Fruit fly (Drosophila melanogaster) whole organism, embryonic: ENCODE results near the gene CRAT.

Experiments
- Bdp1 ChIP-seq: fragments of 200-800 bp; sonication (Bioruptor generic); optimal IDR thresholded peaks from 3 replicates; lab custom pipeline; 2016; ENCODE audit warnings: missing biosample characterization, missing genetic modification characterization
- Bgb ChIP-seq: fragments of 200-800 bp; sonication (Bioruptor generic); IDR thresholded peaks from 2 replicates; pipeline ENCODE4 v1.3.6; 2022; ENCODE audit warnings: missing biosample characterization, missing genetic modification characterization; ENCODE audit not compliant: partially characterized antibody
- CG10267 ChIP-seq: fragments of 200-800 bp; sonication (Bioruptor generic); optimal IDR thresholded peaks from 2 replicates; lab custom pipeline; 2018; ENCODE audit warnings: missing biosample characterization, mild to moderate bottlenecking, missing genetic modification characterization, moderate library complexity
- CG10321 ChIP-seq: fragments of 200-800 bp; sonication (Bioruptor generic); IDR thresholded peaks from 2 replicates; pipeline ENCODE4 v1.3.6; 2022; ENCODE audit warnings: missing biosample characterization, missing genetic modification characterization
- CG10543 ChIP-seq: fragments of 200-800 bp; sonication (Bioruptor generic); optimal IDR thresholded peaks from 3 replicates; lab custom pipeline; 2017; ENCODE audit warnings: missing biosample characterization, mild to moderate bottlenecking, missing genetic modification characterization, moderate library complexity
- CG10979 ChIP-seq: fragments of 200-800 bp; sonication (Bioruptor generic); optimal IDR thresholded peaks from 2 replicates; lab custom pipeline; 2018; ENCODE audit warnings: missing biosample characterization, mild to moderate bottlenecking, missing genetic modification characterization, moderate library complexity
- CG11695 ChIP-seq: fragments of 200-800 bp; sonication (Bioruptor generic); IDR thresholded peaks from 3 replicates; pipeline ENCODE4 v1.3.6; 2022; ENCODE audit warnings: missing biosample characterization, missing genetic modification characterization
- CG12236 ChIP-seq: fragments of 200-800 bp; sonication (Bioruptor generic); optimal IDR thresholded peaks from 2 replicates; lab custom pipeline; 2016; ENCODE audit warnings: missing biosample characterization, missing genetic modification characterization
- CG14014 ChIP-seq: fragments of 200-800 bp; sonication (Bioruptor generic); IDR thresholded peaks from 2 replicates; pipeline ENCODE4 v1.3.6; 2022; ENCODE audit warnings: missing biosample characterization, missing genetic modification characterization
- CG14667 ChIP-seq: fragments of 200-800 bp; sonication (Bioruptor generic); IDR thresholded peaks from 2 replicates; pipeline ENCODE4 v1.3.6; 2022; ENCODE audit warnings: missing biosample characterization, missing genetic modification characterization
- CG15479 ChIP-seq: fragments of 200-800 bp; sonication (Bioruptor generic); optimal IDR thresholded peaks from 3 replicates; lab custom pipeline; 2019; ENCODE audit warnings: missing biosample characterization, mild to moderate bottlenecking, missing genetic modification characterization, moderate library complexity
- CG1832 ChIP-seq: fragments of 200-800 bp; sonication (Bioruptor generic); optimal IDR thresholded peaks from 2 replicates; lab custom pipeline; 2017; ENCODE audit warnings: missing biosample characterization, mild to moderate bottlenecking, missing genetic modification characterization, inconsistent platforms
- CG2889 ChIP-seq: fragments of 200-800 bp; sonication (Bioruptor generic); IDR thresholded peaks from 3 replicates; pipeline ENCODE4 v1.3.6; 2022; ENCODE audit warnings: missing biosample characterization, missing genetic modification characterization
- CG31441 ChIP-seq: fragments of 200-800 bp; sonication (Bioruptor generic); IDR thresholded peaks from 2 replicates; pipeline ENCODE4 v1.3.6; 2022; ENCODE audit warnings: missing biosample characterization, missing genetic modification characterization
- CG7786 ChIP-seq: fragments of 200-800 bp; sonication (Bioruptor generic); optimal IDR thresholded peaks from 2 replicates; lab custom pipeline; 2016; ENCODE audit warnings: missing biosample characterization, missing genetic modification characterization
- CG8944 ChIP-seq: fragments of 200-800 bp; sonication (Bioruptor generic); optimal IDR thresholded peaks from 3 replicates; lab custom pipeline; 2016; ENCODE audit warnings: missing biosample characterization, missing genetic modification characterization
- CTCF ChIP-seq: fragments of 200-800 bp; sonication (Bioruptor generic); optimal IDR thresholded peaks from 2 replicates; lab custom pipeline; 2017; ENCODE audit warnings: missing biosample characterization, mild to moderate bottlenecking, missing genetic modification characterization, moderate library complexity
- Dad ChIP-seq: fragments of 200-800 bp; sonication (Bioruptor generic); optimal IDR thresholded peaks from 3 replicates; lab custom pipeline; 2016; ENCODE audit warnings: missing biosample characterization, missing genetic modification characterization
- HmgZ ChIP-seq: fragments of 200-800 bp; sonication (Bioruptor generic); optimal IDR thresholded peaks from 2 replicates; lab custom pipeline; 2018; ENCODE audit warnings: missing biosample characterization, mild to moderate bottlenecking, missing genetic modification characterization
- Hr78 ChIP-seq, 2 experiments: fragments of 200-800 bp in 1 of 2; fragments of >200 bp in 1 of 2; sonication (Bioruptor generic) in 1 of 2; optimal IDR thresholded peaks; 2 replicates each; lab custom pipeline; 2017 to 2019; ENCODE audit warnings: missing biosample characterization in 2 of 2, missing genetic modification characterization in 2 of 2, mild to moderate bottlenecking in 1 of 2, moderate library complexity in 1 of 2
- Jarid2 ChIP-seq: fragments of 200-800 bp; sonication (Bioruptor generic); optimal IDR thresholded peaks from 3 replicates; lab custom pipeline; 2017; ENCODE audit warnings: mild to moderate bottlenecking, missing biosample characterization, missing genetic modification reagents, missing genetic modification characterization
- Med ChIP-seq: fragments of 200-800 bp; sonication (Bioruptor generic); peaks from one replicate; lab custom pipeline; 2016; ENCODE audit warnings: missing biosample characterization, missing genetic modification characterization, mild to moderate bottlenecking, inconsistent platforms, moderate library complexity
- Pdp1 ChIP-seq, 2 experiments: fragments of 200-800 bp; sonication (Bioruptor generic); optimal IDR thresholded peaks; 3 replicates each; lab custom pipeline; 2016; ENCODE audit warnings: missing biosample characterization in 2 of 2, missing genetic modification characterization in 2 of 2, mild to moderate bottlenecking in 1 of 2, moderate library complexity in 1 of 2
- Sry-β ChIP-seq: fragments of 200-800 bp; sonication (Bioruptor generic); optimal IDR thresholded peaks from 2 replicates; lab custom pipeline; 2018; ENCODE audit warnings: missing biosample characterization, mild to moderate bottlenecking, missing genetic modification characterization, moderate library complexity
- al ChIP-seq: fragments of 200-800 bp; sonication (Bioruptor generic); IDR thresholded peaks from 2 replicates; pipeline ENCODE4 v1.3.6; 2022; ENCODE audit warnings: missing biosample characterization, missing genetic modification characterization
- bsh ChIP-seq, 2 experiments: fragments of 200-800 bp; sonication (Bioruptor generic); optimal IDR thresholded peaks; 2 replicates each; lab custom pipeline; 2017 to 2018; ENCODE audit warnings: mild to moderate bottlenecking in 2 of 2, missing biosample characterization in 2 of 2, missing genetic modification characterization in 2 of 2, moderate library complexity in 1 of 2
- cad ChIP-seq: fragments of >200 bp; optimal IDR thresholded peaks from 2 replicates; lab custom pipeline; 2017; ENCODE audit warnings: missing biosample characterization, missing genetic modification characterization
- chinmo ChIP-seq: fragments of 200-800 bp; sonication (Bioruptor generic); IDR thresholded peaks from 4 replicates; pipeline ENCODE4 v1.3.6; 2022; ENCODE audit warnings: missing biosample characterization, missing genetic modification characterization; ENCODE audit not compliant: partially characterized antibody
- crol ChIP-seq: fragments of 200-800 bp; sonication (Bioruptor generic); IDR thresholded peaks from 2 replicates; pipeline ENCODE4 v1.3.6; 2022; ENCODE audit warnings: missing biosample characterization, missing genetic modification characterization
- ftz-f1 ChIP-seq: fragments of 200-800 bp; sonication (Bioruptor generic); optimal IDR thresholded peaks from 2 replicates; lab custom pipeline; 2016; ENCODE audit warnings: missing biosample characterization, missing genetic modification characterization
- jing ChIP-seq: fragments of 200-800 bp; sonication (Bioruptor generic); optimal IDR thresholded peaks from 2 replicates; lab custom pipeline; 2018; ENCODE audit warnings: missing biosample characterization, mild to moderate bottlenecking, missing genetic modification characterization
- org-1 ChIP-seq: fragments of 200-800 bp; sonication (Bioruptor generic); optimal IDR thresholded peaks from 2 replicates; lab custom pipeline; 2017; ENCODE audit warnings: missing biosample characterization, missing genetic modification characterization
- sd ChIP-seq: fragments of 200-800 bp; sonication (Bioruptor generic); optimal IDR thresholded peaks from 3 replicates; lab custom pipeline; 2018; ENCODE audit warnings: missing biosample characterization, mild to moderate bottlenecking, missing genetic modification characterization, moderate library complexity
- sens ChIP-seq: fragments of 200-800 bp; sonication (Bioruptor generic); peaks from one replicate; lab custom pipeline; 2016; ENCODE audit warnings: missing biosample characterization, missing genetic modification characterization
- slbo ChIP-seq: fragments of 200-800 bp; sonication (Bioruptor generic); IDR thresholded peaks from 2 replicates; pipeline ENCODE4 v1.3.6; 2022; ENCODE audit warnings: missing biosample characterization, missing genetic modification characterization
- sqz ChIP-seq: fragments of 200-800 bp; sonication (Bioruptor generic); optimal IDR thresholded peaks from 3 replicates; lab custom pipeline; 2018; ENCODE audit warnings: missing biosample characterization, mild to moderate bottlenecking, missing genetic modification characterization
- tin ChIP-seq: fragments of 200-800 bp; sonication (Bioruptor generic); optimal IDR thresholded peaks from 3 replicates; lab custom pipeline; 2016; ENCODE audit warnings: missing biosample characterization, missing genetic modification characterization
- tll ChIP-seq, 2 experiments: fragments of 200-800 bp in 1 of 2; fragments of >200 bp in 1 of 2; sonication (Bioruptor generic) in 1 of 2; optimal IDR thresholded peaks; 2 replicates each; lab custom pipeline; 2017 to 2019; ENCODE audit warnings: missing biosample characterization in 2 of 2, missing genetic modification characterization in 2 of 2, mild to moderate bottlenecking in 1 of 2, moderate library complexity in 1 of 2
- vvl ChIP-seq: fragments of 200-800 bp; sonication (Bioruptor generic); IDR thresholded peaks from 2 replicates; pipeline ENCODE4 v1.3.6; 2022; ENCODE audit warnings: missing biosample characterization, missing genetic modification characterization
- z ChIP-seq: fragments of 200-800 bp; sonication (Bioruptor generic); IDR thresholded peaks from 3 replicates; pipeline ENCODE4 v1.3.6; 2022; ENCODE audit warnings: missing biosample characterization, missing genetic modification characterization
- zfh1 ChIP-seq: fragments of 200-800 bp; sonication (Bioruptor generic); IDR thresholded peaks from 3 replicates; pipeline ENCODE4 v1.3.6; 2022; ENCODE audit warnings: missing biosample characterization, missing genetic modification characterization

Gene CRAT

DNA sequence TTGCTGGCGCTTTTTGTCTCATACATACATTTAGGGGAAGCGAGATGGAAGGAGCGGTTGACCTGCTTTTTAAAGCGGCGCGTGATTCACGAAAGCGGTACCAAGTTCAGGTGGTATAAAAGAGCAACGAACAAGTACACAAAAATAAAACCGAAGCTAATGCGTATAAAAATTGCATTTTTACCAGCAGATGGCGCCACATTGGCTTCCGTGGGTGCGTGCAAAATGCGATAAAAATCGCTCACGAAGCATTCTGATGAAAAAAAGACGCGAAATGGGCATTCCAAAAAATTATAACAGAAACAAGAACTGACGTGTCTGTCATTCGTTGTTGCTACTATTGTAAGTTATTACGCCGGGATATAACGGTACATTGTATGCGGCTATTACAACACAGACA lies 47.3 kb upstream of the CRAT start:
- TF ChIP-seq CG31441 (no peak), chinmo (GFP tag; lab: Robert Waterston, UW) (0 out of 4 replicates have a peak, but pooled peaks have one; percentile 47), CG14014 (no peak), HmgZ (tag; lab: Kevin White, UChicago) (no peak), Dad (no peak), CTCF (GFP tag; lab: Kevin White, UChicago) (peak; percentile 87), CG12236 (GFP tag; lab: Kevin White, UChicago) (no peak), CG8944 (no peak), CG2889 (GFP tag; lab: Robert Waterston, UW) (0 out of 3 replicates have a peak, but pooled peaks have one; percentile 24), jing (GFP tag; lab: Kevin White, UChicago) (no peak), CG7786 (GFP tag; lab: Kevin White, UChicago) (no peak), slbo (GFP tag; lab: Robert Waterston, UW) (no peak), CG15479 (GFP tag; lab: Kevin White, UChicago) (peak; percentile 14), zfh1 (GFP tag; lab: Robert Waterston, UW) (0 out of 3 replicates have a peak, but pooled peaks have one; percentile 6), Med (peak; percentile 17), sd (tag; lab: Kevin White, UChicago) (peak; percentile 91), sqz (GFP tag; lab: Kevin White, UChicago) (peak; percentile 6), tin (GFP tag; lab: Kevin White, UChicago) (no peak), CG10543 (GFP tag; lab: Kevin White, UChicago) (peak; percentile 22), al (GFP tag; lab: Robert Waterston, UW) (no peak), CG10979 (no peak)

DNA sequence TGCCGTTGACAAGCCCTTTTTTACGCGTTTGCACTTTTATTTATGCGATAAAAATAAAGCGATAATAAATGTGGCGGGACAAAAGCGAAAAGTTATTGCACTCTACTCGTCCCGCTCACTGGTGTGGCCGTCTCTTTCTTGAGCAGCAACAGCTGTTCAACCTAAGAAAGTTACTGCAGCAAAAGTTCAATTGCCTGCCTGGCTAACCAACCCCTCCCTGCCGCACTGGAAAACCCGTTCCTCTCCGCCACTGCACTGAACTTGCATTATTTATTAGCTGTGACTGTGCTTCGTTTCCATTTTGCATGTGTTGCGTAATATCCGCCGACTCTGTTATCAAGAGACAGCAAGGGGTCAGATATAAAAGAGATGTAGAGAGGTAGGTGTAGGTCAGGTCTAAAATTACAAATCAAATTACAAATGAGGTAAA lies 45.9 kb upstream of the CRAT start:
- TF ChIP-seq z (GFP tag; lab: Robert Waterston, UW) (0 out of 3 replicates have a peak, but pooled peaks have one; percentile 9), vvl (GFP tag; lab: Robert Waterston, UW) (peak; percentile 55), crol (GFP tag; lab: Robert Waterston, UW) (peak; percentile 24; the same call in 1 of the 2 replicates), CG14667 (GFP tag; lab: Robert Waterston, UW) (no peak), Hr78 (GFP tag; optimal IDR thresholded peaks at IDR 0.05; lab: Kevin White, UChicago) (peak in 1 of 2 experiments; percentile 66), Jarid2 (GFP tag; lab: Kevin White, UChicago) (no peak), Bgb (GFP tag; lab: Robert Waterston, UW) (0 out of 2 replicates have a peak, but pooled peaks have one; percentile 15), ftz-f1 (no peak), CG10267 (no peak), CG1832 (peak; percentile 38), CG10321 (GFP tag; lab: Robert Waterston, UW) (peak; percentile 25; the same call in 1 of the 2 replicates), Pdp1 (GFP tag; optimal IDR thresholded peaks at IDR 0.05; lab: Kevin White, UChicago) (peak in 1 of 2 experiments; percentile 77), CG11695 (GFP tag; lab: Robert Waterston, UW) (no peak), sens (GFP tag; lab: Kevin White, UChicago) (peak; percentile 63), bsh (GFP tag; optimal IDR thresholded peaks at IDR 0.05; lab: Kevin White, UChicago) (no peak)

DNA sequence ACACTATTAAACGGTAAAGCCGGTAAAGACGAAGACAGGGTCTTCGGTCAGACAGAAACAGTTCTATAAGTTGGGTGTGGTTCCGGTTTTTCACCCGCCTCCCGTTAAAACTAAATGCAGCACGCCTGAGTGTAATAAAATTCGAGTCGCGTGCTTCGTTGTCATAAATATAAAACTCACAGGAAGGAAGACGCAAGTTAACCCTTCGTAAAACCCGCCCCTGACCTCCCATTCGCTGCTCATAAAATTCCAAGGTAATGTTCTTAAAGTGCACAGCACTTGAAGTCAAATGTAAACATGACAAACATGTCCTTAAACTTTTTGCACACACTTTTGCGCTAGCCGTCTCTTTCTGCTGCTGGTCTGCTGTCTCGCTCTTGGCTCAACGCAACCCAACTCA lies 45.4 kb upstream of the CRAT start:
- TF ChIP-seq cad (GFP tag; lab: Kevin White, UChicago): peak; percentile 78
- no peak for TF ChIP-seq org-1 (GFP tag; lab: Kevin White, UChicago)
- peak in 1 of 2 experiments; percentile 72 for TF ChIP-seq tll (GFP tag; optimal IDR thresholded peaks at IDR 0.05; lab: Kevin White, UChicago)
- no peak for TF ChIP-seq Bdp1 (GFP tag; lab: Kevin White, UChicago)
- no peak for TF ChIP-seq HmgZ (tag; lab: Kevin White, UChicago)
- no peak for TF ChIP-seq Sry-β
- peak; percentile 45 for TF ChIP-seq Med
